Worm (Caenorhabditis elegans) whole organism, L2 larva: Measurements from ENCODE around the gene F41D9.2.

Experiments
- F13H6.1 ChIP-seq: sonication (generic microtip); optimal IDR thresholded peaks from 2 replicates; lab custom pipeline; 2016; ENCODE audit warnings: missing genetic modification characterization, missing compliant biosample characterization
- R02D3.7 ChIP-seq: fragments of 150-350 bp; optimal IDR thresholded peaks from 2 replicates; lab custom pipeline; 2014; ENCODE audit warnings: missing biosample characterization, missing genetic modification characterization
- alr-1 ChIP-seq: fragments of 150-350 bp; optimal IDR thresholded peaks from 2 replicates; lab custom pipeline; 2014; ENCODE audit warnings: missing biosample characterization, missing genetic modification characterization
- aly-2 ChIP-seq: fragments of 150-350 bp; optimal IDR thresholded peaks from 2 replicates; lab custom pipeline; 2014; ENCODE audit warnings: missing biosample characterization, missing genetic modification characterization
- fos-1 ChIP-seq: fragments of 150-350 bp; optimal IDR thresholded peaks from 2 replicates; lab custom pipeline; 2014; ENCODE audit warnings: missing biosample characterization, missing genetic modification characterization
- mbf-1 ChIP-seq: sonication (generic microtip); optimal IDR thresholded peaks from 2 replicates; lab custom pipeline; 2017; ENCODE audit warnings: missing biosample characterization, missing genetic modification characterization
- nhr-25 ChIP-seq: fragments of 150-350 bp; sonication (generic microtip); optimal IDR thresholded peaks from 3 replicates; lab custom pipeline; 2014; ENCODE audit warnings: missing biosample characterization, missing genetic modification characterization
- skn-1 ChIP-seq: sonication (generic microtip); optimal IDR thresholded peaks from 2 replicates; lab custom pipeline; 2017; ENCODE audit warnings: missing biosample characterization, missing genetic modification characterization
- sma-3 ChIP-seq: sonication (generic microtip); optimal IDR thresholded peaks from 2 replicates; lab custom pipeline; 2016; ENCODE audit warnings: missing genetic modification reagents, missing genetic modification characterization, missing compliant biosample characterization
- sma-9 ChIP-seq, 2 experiments: fragments of 150-350 bp in 1 of 2; sonication (generic microtip) in 1 of 2; optimal IDR thresholded peaks; 2 replicates each; lab custom pipeline; 2014 to 2016; ENCODE audit warnings: missing genetic modification characterization in 2 of 2, mild to moderate bottlenecking in 1 of 2, missing biosample characterization in 1 of 2, missing compliant biosample characterization in 1 of 2, missing genetic modification reagents in 1 of 2, moderate library complexity in 1 of 2
- snpc-4 ChIP-seq: fragments of 150-350 bp; optimal IDR thresholded peaks from 2 replicates; lab custom pipeline; 2014; ENCODE audit warnings: missing biosample characterization, missing genetic modification characterization
- unc-62 ChIP-seq: fragments of 150-350 bp; optimal IDR thresholded peaks from 2 replicates; lab custom pipeline; 2014; ENCODE audit warnings: missing biosample characterization, missing genetic modification reagents, missing genetic modification characterization

ce11 chrX:8371906-8372305 is 12.8 kb downstream of the F41D9.2 start, which contains the start of gene nep-15:
- no peak for TF ChIP-seq R02D3.7 (tag; lab: Kevin White, UChicago)
- TF ChIP-seq sma-3 (GFP tag; lab: Kevin White, UChicago) = no peak
- TF ChIP-seq unc-62 (GFP tag; lab: Kevin White, UChicago) = no peak
- TF ChIP-seq mbf-1 (tag; lab: Kevin White, UChicago) = no peak
- TF ChIP-seq aly-2 (tag; lab: Kevin White, UChicago) = no peak
- TF ChIP-seq snpc-4 (tag; lab: Kevin White, UChicago) = no peak
- TF ChIP-seq fos-1 = no peak
- TF ChIP-seq alr-1 = no peak
- TF ChIP-seq skn-1 = no peak
- no peak for TF ChIP-seq sma-9 (GFP tag; optimal IDR thresholded peaks at IDR 0.05; lab: Kevin White, UChicago)
- TF ChIP-seq sma-9 (tag; optimal IDR thresholded peaks at IDR 0.05; lab: Kevin White, UChicago) = no peak
- no peak for TF ChIP-seq F13H6.1 (tag; lab: Kevin White, UChicago)
- TF ChIP-seq nhr-25 (tag; lab: Kevin White, UChicago) = no peak
